Worm (Caenorhabditis elegans) whole organism, midembryonic: ENCODE data around the gene acn-1.

ENCODE experiments used
- cog-1 ChIP-seq: sonication (generic microtip); optimal IDR thresholded peaks from 2 replicates; lab custom pipeline; 2016; ENCODE audit warnings: missing genetic modification characterization, missing compliant biosample characterization
- ref-1 ChIP-seq: fragments of 200-800 bp; sonication (Bioruptor generic); conservative IDR thresholded peaks from 2 replicates; pipeline ENCODE4 v1.3.6; 2022; ENCODE audit warnings: missing genetic modification reagents, missing genetic modification characterization, missing compliant biosample characterization

- TF ChIP-seq ref-1 (no peak), cog-1 (tag; lab: Kevin White, UChicago) (no peak)
Observed at ce11 chrX:5061763-5062162, 35.1 kb downstream of the acn-1 start.
